Fruit fly (Drosophila melanogaster): Measurements from ENCODE around the gene CG9853.
A peak's percentile ranks its signal among the peaks of the same experiment; 100 is the strongest.

CG9853 gene

DNA sequence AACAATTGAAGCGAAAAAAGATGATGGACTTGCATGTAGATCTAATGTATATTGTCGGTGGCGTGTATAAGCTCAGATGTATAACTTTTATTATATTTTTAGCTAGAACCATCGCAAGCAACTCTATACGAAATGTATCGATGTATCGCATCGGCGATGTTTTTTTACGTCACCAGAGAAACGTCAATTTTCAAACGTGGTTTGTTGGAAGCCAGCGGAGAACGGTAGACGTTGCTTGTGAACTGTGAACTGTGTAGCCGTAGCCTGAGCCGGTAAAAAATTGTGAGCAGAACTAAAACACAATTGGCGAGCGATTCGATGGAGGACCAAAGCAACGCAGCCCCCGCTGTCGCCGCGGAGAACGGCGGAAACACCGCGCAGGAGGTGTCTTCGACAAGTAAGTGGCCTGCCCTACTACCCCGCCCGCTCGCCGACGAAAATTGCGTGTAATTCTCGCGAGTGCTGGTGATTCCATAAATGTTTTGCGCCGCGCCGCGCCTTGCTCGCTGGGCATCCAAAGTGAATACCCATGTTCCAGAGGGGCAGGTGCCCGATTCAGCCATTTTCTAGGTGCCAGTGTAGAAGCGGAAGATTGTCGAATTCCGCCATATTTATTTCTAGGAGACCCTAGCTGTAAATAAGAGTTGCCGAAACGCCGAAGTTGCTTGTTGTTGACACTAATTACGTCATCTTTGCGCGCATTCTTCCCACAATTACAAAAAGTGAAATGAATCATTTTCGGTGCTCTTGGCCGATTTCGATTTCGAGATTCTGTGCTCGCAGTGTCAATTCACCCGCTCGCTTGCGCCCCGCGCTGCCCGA is 1.3 kb upstream of the CG9853 start, which contains the start of gene lost (continued):
- TF ChIP-seq Adf1 (GFP tag; IDR thresholded peaks at IDR 0.05) = peak; percentile 43
- peak; percentile 97 for TF ChIP-seq unc-4 (GFP tag; IDR thresholded peaks at IDR 0.05; ENCODE audit: partially characterized antibody)
- peak; percentile 98 for TF ChIP-seq CG16813 (GFP tag; IDR thresholded peaks at IDR 0.05; ENCODE audit: partially characterized antibody)
- TF ChIP-seq C15 (GFP tag; IDR thresholded peaks at IDR 0.05) = no peak
- TF ChIP-seq CG6175 (GFP tag; IDR thresholded peaks at IDR 0.05) = no peak
- no peak for TF ChIP-seq wek (GFP tag; optimal IDR thresholded peaks at IDR 0.05)
- peak; percentile 29 for TF ChIP-seq mam (GFP tag; optimal IDR thresholded peaks at IDR 0.05)
- peak; percentile 38 for TF ChIP-seq CG17385 (GFP tag; optimal IDR thresholded peaks at IDR 0.05)
- peak; percentile 97 for TF ChIP-seq BEAF-32 (GFP tag; optimal IDR thresholded peaks at IDR 0.05)
- TF ChIP-seq nerfin-2 (GFP tag; IDR thresholded peaks at IDR 0.05; ENCODE audit: partially characterized antibody) = peak; percentile 97
- peak; percentile 44 for TF ChIP-seq caup (GFP tag; optimal IDR thresholded peaks at IDR 0.05; ENCODE audit: severe bottlenecking)
- TF ChIP-seq Max (GFP tag; optimal IDR thresholded peaks at IDR 0.05) = peak; percentile 47
- TF ChIP-seq p53 (GFP tag; optimal IDR thresholded peaks at IDR 0.05) = no peak
- TF ChIP-seq Abd-B (GFP tag; optimal IDR thresholded peaks at IDR 0.05) = peak; percentile 50
- TF ChIP-seq CG10366 (GFP tag; IDR thresholded peaks at IDR 0.05) = 0 out of 2 replicates have a peak, but pooled peaks have one; percentile 20
- TF ChIP-seq ssp (GFP tag; IDR thresholded peaks at IDR 0.05) = peak; percentile 89
- TF ChIP-seq Hand (GFP tag; optimal IDR thresholded peaks at IDR 0.05) = no peak
- TF ChIP-seq HLHmδ (GFP tag; optimal IDR thresholded peaks at IDR 0.05) = peak; percentile 3
- no peak for TF ChIP-seq NK7.1 (GFP tag; optimal IDR thresholded peaks at IDR 0.05)
- TF ChIP-seq Fer2 (tag; optimal IDR thresholded peaks at IDR 0.05) = no peak
- no peak for TF ChIP-seq CG3065 (GFP tag; optimal IDR thresholded peaks at IDR 0.05)
- TF ChIP-seq B-H1 (GFP tag; IDR thresholded peaks at IDR 0.05) = no peak; the same call in 2 of the 3 replicates
- TF ChIP-seq her (GFP tag; optimal IDR thresholded peaks at IDR 0.05) = peak; percentile 22
- no peak for TF ChIP-seq CG4424 (GFP tag; optimal IDR thresholded peaks at IDR 0.05)
- TF ChIP-seq danr (GFP tag; IDR thresholded peaks at IDR 0.05) = no peak
- no peak for TF ChIP-seq zen (tag; optimal IDR thresholded peaks at IDR 0.05)
- TF ChIP-seq CG32772 (GFP tag; IDR thresholded peaks at IDR 0.05) = 0 out of 2 replicates have a peak, but pooled peaks have one; percentile 18
- TF ChIP-seq CG2678 (tag; optimal IDR thresholded peaks at IDR 0.05) = no peak
- TF ChIP-seq usp (GFP tag; optimal IDR thresholded peaks at IDR 0.05) = no peak
- TF ChIP-seq peb (GFP tag; IDR thresholded peaks at IDR 0.05) = no peak
- no peak for TF ChIP-seq CG33557 (GFP tag; optimal IDR thresholded peaks at IDR 0.05)
- no peak for TF ChIP-seq lov (optimal IDR thresholded peaks at IDR 0.05)
- no peak for TF ChIP-seq lov (GFP tag; IDR thresholded peaks at IDR 0.05)
- peak; percentile 17; the same call in 1 of the 2 replicates for TF ChIP-seq wdn (GFP tag; IDR thresholded peaks at IDR 0.05)
- TF ChIP-seq Dbx (GFP tag; IDR thresholded peaks at IDR 0.05) = peak; percentile 49; the same call in 2 of the 3 replicates
- TF ChIP-seq CG13123 (GFP tag; optimal IDR thresholded peaks at IDR 0.05) = no peak
- no peak for TF ChIP-seq CG2889 (GFP tag; IDR thresholded peaks at IDR 0.05)
- TF ChIP-seq Poxn (GFP tag; IDR thresholded peaks at IDR 0.05) = no peak
- TF ChIP-seq BtbVII (GFP tag; optimal IDR thresholded peaks at IDR 0.05) = no peak
- no peak for TF ChIP-seq abd-A (tag; optimal IDR thresholded peaks at IDR 0.05)
- TF ChIP-seq ken (GFP tag; IDR thresholded peaks at IDR 0.05) = peak; percentile 47; the same call in 1 of the 3 replicates
- TF ChIP-seq knrl (GFP tag; IDR thresholded peaks at IDR 0.05; ENCODE audit: partially characterized antibody) = peak; percentile 99
- peak; percentile 47 for TF ChIP-seq CHES-1-like (GFP tag; optimal IDR thresholded peaks at IDR 0.05)
- TF ChIP-seq aop (GFP tag; IDR thresholded peaks at IDR 0.05) = no peak
- TF ChIP-seq CG7556 (GFP tag; optimal IDR thresholded peaks at IDR 0.05) = no peak
- TF ChIP-seq gfzf (GFP tag; optimal IDR thresholded peaks at IDR 0.05) = peak; percentile 25
- no peak for TF ChIP-seq tgo (GFP tag; IDR thresholded peaks at IDR 0.05)
- TF ChIP-seq CG30020 (tag; optimal IDR thresholded peaks at IDR 0.05) = peak; percentile 93
- peak; percentile 28; the same call in 1 of the 2 replicates for TF ChIP-seq Rx (GFP tag; IDR thresholded peaks at IDR 0.05)

Data from whole organism, embryonic.